Worm (Caenorhabditis elegans) whole organism, midembryonic: ENCODE data around the gene skr-15.

Experiments used
- cog-1 ChIP-seq: sonication (generic microtip); optimal IDR thresholded peaks from 2 replicates; lab custom pipeline; 2016; ENCODE audit warnings: missing genetic modification characterization, missing compliant biosample characterization
- flt-1 ChIP-seq: fragments of 200-800 bp; sonication (Bioruptor generic); IDR thresholded peaks from 2 replicates; pipeline ENCODE4 v1.3.6; 2022; ENCODE audit warnings: missing genetic modification characterization, missing compliant biosample characterization
- tab-1 ChIP-seq: fragments of 200-800 bp; sonication (Bioruptor generic); IDR thresholded peaks from 2 replicates; pipeline ENCODE4 v1.3.6; 2022; ENCODE audit warnings: missing genetic modification characterization, missing compliant biosample characterization
- ztf-23 ChIP-seq: fragments of 200-800 bp; sonication (Bioruptor generic); IDR thresholded peaks from 2 replicates; pipeline ENCODE4 v1.3.6; 2022; ENCODE audit warnings: missing genetic modification reagents, missing genetic modification characterization, missing compliant biosample characterization

DNA sequence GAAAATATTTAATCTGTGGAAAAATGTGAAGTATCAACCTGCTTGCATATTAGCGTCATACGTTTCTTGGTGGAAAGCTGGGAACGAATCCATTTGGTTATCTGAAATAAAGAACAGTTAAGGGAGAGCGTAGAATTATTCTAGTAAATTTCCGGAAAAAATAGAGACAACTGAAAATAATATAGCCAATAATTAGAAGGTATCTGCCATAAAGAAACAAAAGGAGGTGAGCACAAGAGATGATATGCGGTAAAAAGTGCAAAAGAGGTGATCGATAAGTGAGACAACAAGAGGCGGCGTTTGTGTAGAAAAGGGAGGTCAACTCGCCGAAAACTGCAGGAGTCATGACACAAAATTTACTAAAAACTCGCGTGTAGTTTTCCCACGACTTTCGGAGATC is 44.5 kb upstream of the skr-15 start, which contains the start of gene T24E12.11:
- TF ChIP-seq cog-1 (tag; lab: Kevin White, UChicago) (no peak), tab-1 (GFP tag; lab: Robert Waterston, UW) (no peak), ztf-23 (no peak), flt-1 (GFP tag; lab: Robert Waterston, UW) (no peak)
